Worm (Caenorhabditis elegans) whole organism, early embryonic: ENCODE data around the gene M70.2.

ENCODE experiments used
- B0310.2 ChIP-seq: sonication (generic microtip); optimal IDR thresholded peaks from 2 replicates; lab custom pipeline; 2016; ENCODE audit warnings: mild to moderate bottlenecking, missing genetic modification characterization, missing compliant biosample characterization
- F13C5.2 ChIP-seq: sonication (generic microtip); optimal IDR thresholded peaks from 2 replicates; lab custom pipeline; 2017; ENCODE audit warnings: mild to moderate bottlenecking, missing genetic modification characterization, inconsistent platforms, missing compliant biosample characterization
- aly-1 ChIP-seq: sonication (generic microtip); optimal IDR thresholded peaks from 2 replicates; lab custom pipeline; 2016; ENCODE audit warnings: missing genetic modification characterization, missing compliant biosample characterization
- ama-1 ChIP-seq: fragments of 150-350 bp; optimal IDR thresholded peaks from 2 replicates; lab custom pipeline; 2014
- ceh-13 ChIP-seq: fragments of 200-800 bp; sonication (Bioruptor generic); optimal IDR thresholded peaks from 2 replicates; lab custom pipeline; 2018; ENCODE audit warnings: mild to moderate bottlenecking, missing genetic modification characterization, missing compliant biosample characterization
- ceh-36 ChIP-seq: sonication (generic microtip); optimal IDR thresholded peaks from 2 replicates; lab custom pipeline; 2016; ENCODE audit warnings: missing genetic modification characterization, inconsistent platforms, missing compliant biosample characterization
- ets-7 ChIP-seq: sonication (generic microtip); optimal IDR thresholded peaks from 2 replicates; lab custom pipeline; 2016; ENCODE audit warnings: missing genotype, missing genetic modification characterization, missing compliant biosample characterization
- flt-1 ChIP-seq: fragments of 200-800 bp; sonication (Bioruptor generic); IDR thresholded peaks from 2 replicates; pipeline ENCODE4 v1.3.6; 2022; ENCODE audit warnings: missing genetic modification characterization, missing compliant biosample characterization
- hmbx-1 ChIP-seq: sonication (generic microtip); optimal IDR thresholded peaks from 2 replicates; lab custom pipeline; 2016; ENCODE audit warnings: mild to moderate bottlenecking, missing genetic modification characterization, missing compliant biosample characterization
- hmg-4 ChIP-seq: fragments of 200-800 bp; sonication (Bioruptor generic); optimal IDR thresholded peaks from 2 replicates; lab custom pipeline; 2018; ENCODE audit warnings: mild to moderate bottlenecking, missing genetic modification characterization, missing compliant biosample characterization
- hnd-1 ChIP-seq: sonication (generic microtip); optimal IDR thresholded peaks from 2 replicates; lab custom pipeline; 2016; ENCODE audit warnings: missing genetic modification characterization, missing compliant biosample characterization
- pes-1 ChIP-seq: fragments of 200-800 bp; sonication (Bioruptor generic); IDR thresholded peaks from 2 replicates; pipeline ENCODE4 v1.3.6; 2022; ENCODE audit warnings: missing genetic modification reagents, missing genetic modification characterization, missing compliant biosample characterization
- scrt-1 ChIP-seq: fragments of 200-800 bp; sonication (Bioruptor generic); IDR thresholded peaks from 2 replicates; pipeline ENCODE4 v1.3.6; 2022; ENCODE audit warnings: missing genetic modification characterization, missing compliant biosample characterization
- sea-1 ChIP-seq: fragments of 200-800 bp; sonication (Bioruptor generic); conservative IDR thresholded peaks from 2 replicates; pipeline ENCODE4 v1.3.6; 2022; ENCODE audit warnings: missing genetic modification characterization, missing compliant biosample characterization
- tbx-11 ChIP-seq: fragments of 200-800 bp; sonication (Bioruptor generic); IDR thresholded peaks from 2 replicates; pipeline ENCODE4 v1.3.6; 2022; ENCODE audit warnings: missing genetic modification characterization, missing compliant biosample characterization
- tbx-37 ChIP-seq: fragments of 200-800 bp; sonication (Bioruptor generic); conservative IDR thresholded peaks from 2 replicates; pipeline ENCODE4 v1.3.6; 2022; ENCODE audit warnings: missing genetic modification reagents, missing genetic modification characterization, missing compliant biosample characterization
- tra-4 ChIP-seq: sonication (generic microtip); optimal IDR thresholded peaks from 2 replicates; lab custom pipeline; 2017; ENCODE audit warnings: missing genetic modification characterization, missing compliant biosample characterization

Gene M70.2

DNA sequence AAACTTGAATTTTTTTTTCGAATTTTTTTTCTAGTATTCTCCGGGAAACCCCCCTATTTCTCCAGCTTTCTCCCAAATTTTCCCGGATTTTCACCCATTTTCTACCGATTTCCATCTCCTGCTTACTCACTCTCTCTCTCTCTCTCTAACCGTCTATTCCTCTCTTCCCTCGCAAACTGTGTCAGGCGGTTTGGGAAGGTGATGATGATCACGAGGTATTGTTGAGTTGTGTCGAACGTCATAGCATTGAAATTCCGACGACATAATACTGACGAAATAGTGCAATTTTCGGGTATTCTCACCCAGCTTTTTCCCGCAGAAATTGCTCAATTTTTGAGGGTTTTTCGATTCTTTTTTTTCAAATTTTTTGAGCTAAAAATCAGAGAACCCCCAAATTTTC is 22.7 kb upstream of the M70.2 start:
- TF ChIP-seq ceh-13: no peak
- TF ChIP-seq ceh-36 (tag; lab: Kevin White, UChicago): no peak
- TF ChIP-seq hmg-4 (GFP tag; lab: Kevin White, UChicago): no peak
- no peak for TF ChIP-seq tra-4 (tag; lab: Kevin White, UChicago)
- TF ChIP-seq tbx-11 (GFP tag; lab: Robert Waterston, UW): no peak
- no peak for TF ChIP-seq hmbx-1 (tag; lab: Kevin White, UChicago)
- TF ChIP-seq tbx-37: no peak
- TF ChIP-seq scrt-1 (GFP tag; lab: Robert Waterston, UW): no peak
- no peak for TF ChIP-seq ama-1 (lab: Kevin White, UChicago)
- TF ChIP-seq aly-1: no peak
- no peak for TF ChIP-seq hnd-1 (tag; lab: Kevin White, UChicago)
- TF ChIP-seq ets-7 (tag; lab: Kevin White, UChicago): no peak
- no peak for TF ChIP-seq F13C5.2
- no peak for TF ChIP-seq pes-1 (GFP tag; lab: Robert Waterston, UW)
- TF ChIP-seq sea-1 (GFP tag; lab: Robert Waterston, UW): no peak
- TF ChIP-seq flt-1 (GFP tag; lab: Robert Waterston, UW): no peak

DNA sequence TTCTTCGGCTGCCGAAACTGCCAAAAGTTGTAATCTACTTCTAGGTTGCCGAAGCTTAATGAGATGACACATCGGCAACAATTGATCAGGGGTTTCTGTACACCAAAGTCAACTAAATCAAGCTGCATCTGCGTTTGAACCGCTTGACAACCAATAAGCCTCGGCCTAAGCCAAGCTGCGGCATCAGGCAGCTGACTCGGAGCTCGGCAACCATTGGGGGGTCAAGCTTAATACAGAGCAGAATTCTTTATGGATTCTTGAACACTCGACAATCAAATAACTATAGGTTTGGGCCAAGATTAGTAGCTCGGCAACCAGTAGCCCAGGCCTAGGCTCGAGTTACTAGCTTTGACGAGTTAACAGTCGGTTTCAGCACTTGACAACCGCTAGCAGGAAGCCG is 21.9 kb upstream of the M70.2 start:
- no peak for TF ChIP-seq flt-1 (GFP tag; lab: Robert Waterston, UW)
- TF ChIP-seq sea-1 (GFP tag; lab: Robert Waterston, UW): no peak
- TF ChIP-seq aly-1: no peak
- TF ChIP-seq hmg-4 (GFP tag; lab: Kevin White, UChicago): no peak
- no peak for TF ChIP-seq hmbx-1 (tag; lab: Kevin White, UChicago)
- no peak for TF ChIP-seq F13C5.2
- TF ChIP-seq pes-1 (GFP tag; lab: Robert Waterston, UW): no peak
- TF ChIP-seq hnd-1 (tag; lab: Kevin White, UChicago): no peak
- TF ChIP-seq tbx-11 (GFP tag; lab: Robert Waterston, UW): no peak
- TF ChIP-seq ets-7 (tag; lab: Kevin White, UChicago): no peak
- TF ChIP-seq ceh-36 (tag; lab: Kevin White, UChicago): no peak
- no peak for TF ChIP-seq ceh-13
- no peak for TF ChIP-seq tra-4 (tag; lab: Kevin White, UChicago)
- TF ChIP-seq B0310.2 (tag; lab: Kevin White, UChicago): no peak
- TF ChIP-seq tbx-37: no peak

DNA sequence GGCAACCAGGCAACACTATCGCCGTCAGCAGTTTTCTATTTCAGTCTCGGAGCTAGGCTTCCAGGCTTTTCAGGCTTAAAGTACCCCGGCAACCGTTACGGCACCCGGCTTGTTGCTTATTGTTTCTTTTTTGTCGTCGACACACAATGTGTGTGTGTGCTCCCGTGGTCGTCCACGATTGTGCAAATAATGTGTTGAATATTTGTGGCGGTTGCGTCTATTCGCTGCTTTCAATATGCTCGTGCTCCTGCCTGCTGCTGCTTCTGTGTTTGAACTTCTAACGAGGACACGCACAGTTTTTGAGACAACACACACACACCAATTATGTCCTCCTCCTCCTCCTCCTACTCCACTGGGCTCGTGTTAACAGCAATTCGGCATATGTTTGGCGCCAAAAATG is 21.5 kb upstream of the M70.2 start:
- TF ChIP-seq pes-1 (GFP tag; lab: Robert Waterston, UW) (no peak), ets-7 (tag; lab: Kevin White, UChicago) (no peak), B0310.2 (tag; lab: Kevin White, UChicago) (no peak), hnd-1 (tag; lab: Kevin White, UChicago) (no peak), tbx-37 (no peak), tra-4 (tag; lab: Kevin White, UChicago) (no peak), aly-1 (no peak)

DNA sequence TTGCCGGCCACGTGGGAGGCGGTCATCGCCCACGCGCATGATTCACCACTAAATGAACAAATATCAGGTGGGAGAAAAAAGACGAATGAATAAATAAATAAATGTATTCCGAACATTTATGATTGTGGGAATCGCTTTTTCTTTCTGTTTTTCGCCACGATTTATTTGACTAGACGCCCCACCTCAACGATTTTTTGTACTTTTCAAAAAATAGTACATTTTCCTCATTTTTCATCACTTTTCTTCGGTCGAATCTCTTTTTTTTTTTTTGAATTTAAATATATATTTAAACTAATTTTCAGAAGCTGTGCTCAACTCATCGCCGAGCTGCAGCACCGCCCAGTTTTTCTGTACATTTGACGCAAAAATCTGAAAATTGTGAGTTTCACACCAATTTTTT is 20.3 kb upstream of the M70.2 start, which contains the start of gene fnip-2:
Gene fnip-2, plus strand, starts transcription at position 301 of the 400 bp plus-strand sequence.
- TF ChIP-seq tbx-37 (no peak), F13C5.2 (no peak), hmbx-1 (tag; lab: Kevin White, UChicago) (no peak), ceh-36 (tag; lab: Kevin White, UChicago) (no peak), sea-1 (GFP tag; lab: Robert Waterston, UW) (no peak), pes-1 (GFP tag; lab: Robert Waterston, UW) (no peak), ets-7 (tag; lab: Kevin White, UChicago) (no peak), scrt-1 (GFP tag; lab: Robert Waterston, UW) (no peak), tbx-11 (GFP tag; lab: Robert Waterston, UW) (no peak), aly-1 (no peak), ama-1 (lab: Kevin White, UChicago) (no peak), B0310.2 (tag; lab: Kevin White, UChicago) (no peak), hmg-4 (GFP tag; lab: Kevin White, UChicago) (no peak), hnd-1 (tag; lab: Kevin White, UChicago) (no peak)

DNA sequence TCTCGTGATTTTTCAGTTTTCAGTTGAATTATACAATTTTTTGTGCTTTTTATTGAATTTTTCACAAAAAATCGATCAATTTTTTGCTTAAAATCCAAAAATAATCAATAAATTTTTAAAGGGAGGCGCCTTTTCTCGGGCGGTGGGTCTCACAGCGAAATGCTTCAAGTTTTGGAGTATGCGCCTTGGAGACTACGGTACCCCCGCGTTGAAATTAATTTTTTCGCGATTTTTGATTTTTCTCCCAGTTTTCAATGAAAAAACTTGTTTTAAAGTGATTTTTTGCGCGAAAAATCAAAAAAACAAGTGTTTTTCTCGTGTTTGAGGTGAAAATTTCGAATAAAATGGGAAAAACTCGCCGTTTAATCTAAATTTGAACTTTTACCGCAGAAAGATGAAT is 19.7 kb upstream of the M70.2 start:
- no peak for TF ChIP-seq ceh-13
- no peak for TF ChIP-seq hmbx-1 (tag; lab: Kevin White, UChicago)
- no peak for TF ChIP-seq ceh-36 (tag; lab: Kevin White, UChicago)
- no peak for TF ChIP-seq tbx-37

DNA sequence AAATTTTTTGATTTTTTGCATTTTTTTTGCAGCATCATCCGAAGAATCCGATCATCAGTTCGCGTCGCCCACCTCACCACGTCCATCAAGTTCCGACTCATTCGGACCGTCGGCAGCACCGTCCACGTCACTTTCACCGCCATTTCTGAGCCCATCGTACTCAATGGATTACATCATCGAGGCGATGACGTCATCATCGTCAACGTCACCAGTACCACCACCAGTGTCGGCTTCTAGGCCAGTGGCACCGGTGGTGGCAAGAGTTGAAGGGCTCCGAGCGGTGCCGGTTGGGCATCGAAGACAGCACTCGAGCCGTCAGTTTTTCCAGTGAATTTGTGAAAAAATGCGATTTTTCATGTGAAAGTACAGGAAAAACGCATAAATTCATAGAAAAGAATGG is 19.2 kb upstream of the M70.2 start:
- TF ChIP-seq tbx-11 (GFP tag; lab: Robert Waterston, UW) (no peak), ceh-36 (tag; lab: Kevin White, UChicago) (no peak), tbx-37 (no peak), ceh-13 (no peak), F13C5.2 (no peak), hmg-4 (GFP tag; lab: Kevin White, UChicago) (no peak), sea-1 (GFP tag; lab: Robert Waterston, UW) (no peak), pes-1 (GFP tag; lab: Robert Waterston, UW) (no peak), scrt-1 (GFP tag; lab: Robert Waterston, UW) (no peak), hmbx-1 (tag; lab: Kevin White, UChicago) (no peak), tra-4 (tag; lab: Kevin White, UChicago) (no peak), ets-7 (tag; lab: Kevin White, UChicago) (no peak), B0310.2 (tag; lab: Kevin White, UChicago) (no peak), flt-1 (GFP tag; lab: Robert Waterston, UW) (no peak), aly-1 (no peak), ama-1 (lab: Kevin White, UChicago) (no peak)

DNA sequence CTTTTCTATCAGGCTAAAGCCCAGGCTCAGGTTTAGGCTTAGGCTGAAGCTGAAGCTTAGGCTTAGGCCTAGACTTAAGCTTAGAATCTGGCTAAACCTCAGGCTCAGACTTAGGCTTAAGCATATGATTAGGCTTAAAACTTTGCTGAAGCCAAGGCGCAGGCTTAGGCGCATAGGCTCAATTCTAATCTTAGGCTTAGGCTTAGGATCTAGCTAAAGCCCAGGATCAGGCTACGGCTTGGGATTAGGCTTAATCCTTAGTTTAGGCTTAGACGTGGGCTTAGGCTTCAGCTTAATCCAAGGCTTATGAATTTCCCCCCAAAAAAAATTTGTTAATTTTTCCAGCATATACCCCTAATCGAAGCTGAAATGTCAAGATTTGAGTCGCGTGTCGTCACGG is 14.2 kb upstream of the M70.2 start:
- no peak for TF ChIP-seq flt-1 (GFP tag; lab: Robert Waterston, UW)
- peak; percentile 88 for TF ChIP-seq ceh-36 (tag; lab: Kevin White, UChicago)

DNA sequence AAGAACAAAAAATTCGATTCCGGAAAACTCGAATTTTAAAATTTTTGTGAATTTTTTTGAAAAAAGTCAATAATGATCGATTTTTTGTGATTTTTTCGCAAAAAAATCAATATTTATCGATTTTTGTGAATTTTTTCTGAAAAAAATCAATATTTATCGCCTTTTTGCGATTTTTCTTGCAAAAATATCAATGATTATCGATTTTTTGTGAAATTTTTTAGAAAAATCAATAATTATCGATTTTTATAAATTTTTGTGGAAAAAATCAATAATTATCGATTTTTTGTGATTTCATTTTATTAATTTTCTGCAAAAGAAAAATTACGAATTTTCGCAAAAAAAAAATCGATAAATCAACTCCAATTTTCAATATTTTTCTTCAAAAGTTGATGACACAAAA is 6.9 kb upstream of the M70.2 start:
- TF ChIP-seq hmbx-1 (tag; lab: Kevin White, UChicago) (no peak), pes-1 (GFP tag; lab: Robert Waterston, UW) (no peak), hnd-1 (tag; lab: Kevin White, UChicago) (no peak), flt-1 (GFP tag; lab: Robert Waterston, UW) (no peak), tbx-11 (GFP tag; lab: Robert Waterston, UW) (no peak), tbx-37 (no peak), hmg-4 (GFP tag; lab: Kevin White, UChicago) (no peak), F13C5.2 (no peak), tra-4 (tag; lab: Kevin White, UChicago) (no peak), scrt-1 (GFP tag; lab: Robert Waterston, UW) (no peak), ceh-13 (no peak), B0310.2 (tag; lab: Kevin White, UChicago) (no peak)
